Worm (Caenorhabditis elegans) whole organism, L4 larva: ENCODE results near the gene eco-1.

ENCODE experiments used
- D1046.2 ChIP-seq: fragments of 200-800 bp; sonication (Bioruptor generic); IDR thresholded peaks from 2 replicates; pipeline ENCODE4 v1.3.6; 2022; ENCODE audit warnings: missing genetic modification characterization, missing compliant biosample characterization
- R02D3.7 ChIP-seq: fragments of 150-350 bp; sonication (generic microtip); optimal IDR thresholded peaks from 3 replicates; lab custom pipeline; 2014; ENCODE audit warnings: missing biosample characterization, missing genetic modification characterization
- T26A8.4 ChIP-seq: fragments of 200-800 bp; sonication (Bioruptor generic); IDR thresholded peaks from 2 replicates; pipeline ENCODE4 v1.3.6; 2022; ENCODE audit warnings: missing genetic modification characterization, missing compliant biosample characterization
- Y75B8A.6 ChIP-seq: fragments of 200-800 bp; sonication (Bioruptor generic); IDR thresholded peaks from 2 replicates; pipeline ENCODE4 v1.3.6; 2022; ENCODE audit warnings: missing genetic modification reagents, missing genetic modification characterization, missing compliant biosample characterization
- ZK337.2 ChIP-seq: fragments of 200-800 bp; sonication (Bioruptor generic); IDR thresholded peaks from 2 replicates; pipeline ENCODE4 v1.3.6; 2022; ENCODE audit warnings: missing genetic modification reagents, missing genetic modification characterization, missing compliant biosample characterization
- ZK546.5 ChIP-seq, 2 experiments: sonication (generic microtip); optimal IDR thresholded peaks; 2 replicates each; lab custom pipeline; 2017; ENCODE audit warnings: missing biosample characterization in 2 of 2, missing genetic modification characterization in 2 of 2
- aly-2 ChIP-seq: sonication (generic microtip); optimal IDR thresholded peaks from 2 replicates; lab custom pipeline; 2018; ENCODE audit warnings: missing biosample characterization, missing genetic modification characterization
- ama-1 ChIP-seq: fragments of 150-350 bp; optimal IDR thresholded peaks from 2 replicates; lab custom pipeline; 2014; ENCODE audit warnings: inconsistent platforms, mixed read lengths
- attf-4 ChIP-seq: sonication (generic microtip); optimal IDR thresholded peaks from 3 replicates; lab custom pipeline; 2017; ENCODE audit warnings: missing biosample characterization, missing genetic modification characterization
- ceh-28 ChIP-seq: fragments of 150-350 bp; optimal IDR thresholded peaks from 2 replicates; lab custom pipeline; 2014; ENCODE audit warnings: missing biosample characterization, missing genetic modification reagents, missing genetic modification characterization
- ceh-32 ChIP-seq: sonication (generic microtip); optimal IDR thresholded peaks from 2 replicates; lab custom pipeline; 2016; ENCODE audit warnings: mild to moderate bottlenecking, missing genetic modification characterization, missing compliant biosample characterization; ENCODE audit not compliant: poor library complexity
- ces-1 ChIP-seq: fragments of 150-350 bp; sonication (generic microtip); optimal IDR thresholded peaks from 4 replicates; lab custom pipeline; 2014; ENCODE audit warnings: missing biosample characterization, missing genetic modification reagents, missing genetic modification characterization
- daf-16 ChIP-seq, 3 experiments: sonication (generic microtip); optimal IDR thresholded peaks; 2 replicates each; lab custom pipeline; 2016 to 2017; ENCODE audit warnings: missing genetic modification characterization in 3 of 3, missing genetic modification reagents in 3 of 3, mild to moderate bottlenecking in 2 of 3, missing compliant biosample characterization in 2 of 3, missing biosample characterization in 1 of 3, moderate library complexity in 1 of 3
- daf-19 ChIP-seq: fragments of 200-800 bp; sonication (Bioruptor generic); conservative IDR thresholded peaks from 2 replicates; pipeline ENCODE4 v1.3.6; 2022; ENCODE audit warnings: missing genetic modification characterization, missing compliant biosample characterization
- dmd-8 ChIP-seq: fragments of 200-800 bp; sonication (Bioruptor generic); IDR thresholded peaks from 2 replicates; pipeline ENCODE4 v1.3.6; 2022; ENCODE audit warnings: missing genetic modification characterization, missing compliant biosample characterization
- dmd-9 ChIP-seq: fragments of 200-800 bp; sonication (Bioruptor generic); IDR thresholded peaks from 2 replicates; pipeline ENCODE4 v1.3.6; 2022; ENCODE audit warnings: missing genetic modification reagents, missing genetic modification characterization, missing compliant biosample characterization
- dpl-1 ChIP-seq: fragments of 150-350 bp; optimal IDR thresholded peaks from 2 replicates; lab custom pipeline; 2014; ENCODE audit warnings: missing biosample characterization, missing genetic modification reagents, missing genetic modification characterization
- dve-1 ChIP-seq: sonication (generic microtip); optimal IDR thresholded peaks from 2 replicates; lab custom pipeline; 2017; ENCODE audit warnings: antibody characterized with exemption, mild to moderate bottlenecking, missing genetic modification characterization, missing compliant biosample characterization; ENCODE audit not compliant: insufficient read depth
- fkh-10 ChIP-seq: fragments of 150-350 bp; optimal IDR thresholded peaks from 2 replicates; lab custom pipeline; 2014; ENCODE audit warnings: missing biosample characterization, missing genetic modification reagents, missing genetic modification characterization
- gei-8 ChIP-seq: fragments of 200-800 bp; sonication (Bioruptor generic); optimal IDR thresholded peaks from 2 replicates; lab custom pipeline; 2018; ENCODE audit warnings: mild to moderate bottlenecking, missing genetic modification characterization, missing compliant biosample characterization
- hif-1 ChIP-seq, 2 experiments: sonication (generic microtip); optimal IDR thresholded peaks; 2 replicates each; lab custom pipeline; 2016 to 2017; ENCODE audit warnings: missing compliant biosample characterization in 2 of 2, missing genetic modification characterization in 2 of 2, missing genetic modification reagents in 2 of 2, missing genotype in 2 of 2, mild to moderate bottlenecking in 1 of 2
- jun-1 ChIP-seq: fragments of 150-350 bp; optimal IDR thresholded peaks from 2 replicates; lab custom pipeline; 2014; ENCODE audit warnings: missing biosample characterization, missing genetic modification reagents, missing genetic modification characterization
- lim-7 ChIP-seq: fragments of 200-800 bp; sonication (Bioruptor generic); IDR thresholded peaks from 2 replicates; pipeline ENCODE4 v1.3.6; 2022; ENCODE audit warnings: missing genetic modification characterization, missing compliant biosample characterization
- lin-15B ChIP-seq: fragments of 150-350 bp; sonication (generic microtip); optimal IDR thresholded peaks from 3 replicates; lab custom pipeline; 2014; ENCODE audit warnings: missing biosample characterization, missing genetic modification characterization
- lin-39 ChIP-seq: fragments of 150-350 bp; optimal IDR thresholded peaks from 2 replicates; lab custom pipeline; 2014; ENCODE audit warnings: missing biosample characterization, missing genetic modification reagents, missing genetic modification characterization
- lir-3 ChIP-seq: sonication (generic microtip); optimal IDR thresholded peaks from 2 replicates; lab custom pipeline; 2016; ENCODE audit warnings: mild to moderate bottlenecking, missing genetic modification characterization, missing compliant biosample characterization
- lsy-2 ChIP-seq, 2 experiments: fragments of 150-350 bp in 1 of 2; sonication (generic microtip) in 1 of 2; optimal IDR thresholded peaks; 2 replicates each; lab custom pipeline; 2014 to 2017; ENCODE audit warnings: missing biosample characterization in 2 of 2, missing genetic modification characterization in 2 of 2
- madf-5 ChIP-seq, 2 experiments: fragments of 200-800 bp; sonication (Bioruptor generic); IDR thresholded peaks; 2 replicates each; pipeline ENCODE4 v1.3.6; 2022; ENCODE audit warnings: missing compliant biosample characterization in 2 of 2, missing genetic modification characterization in 2 of 2
- mdl-1 ChIP-seq, 2 experiments: fragments of 150-350 bp in 1 of 2; sonication (generic microtip) in 1 of 2; optimal IDR thresholded peaks; 2 replicates each; lab custom pipeline; 2014 to 2017; ENCODE audit warnings: missing biosample characterization in 2 of 2, missing genetic modification characterization in 2 of 2
- mes-2 ChIP-seq: sonication (generic microtip); optimal IDR thresholded peaks from 2 replicates; lab custom pipeline; 2016; ENCODE audit warnings: missing genotype, mild to moderate bottlenecking, missing genetic modification characterization, missing compliant biosample characterization; ENCODE audit not compliant: poor library complexity, severe bottlenecking
- mxl-3 ChIP-seq: fragments of 200-800 bp; sonication (Bioruptor generic); optimal IDR thresholded peaks from 2 replicates; lab custom pipeline; 2018; ENCODE audit warnings: mild to moderate bottlenecking, missing genetic modification characterization, missing compliant biosample characterization
- nhr-11 ChIP-seq: fragments of 150-350 bp; optimal IDR thresholded peaks from 2 replicates; lab custom pipeline; 2014; ENCODE audit warnings: missing biosample characterization, missing genetic modification characterization
- nhr-25 ChIP-seq: sonication (generic microtip); optimal IDR thresholded peaks from 2 replicates; lab custom pipeline; 2017; ENCODE audit warnings: missing genetic modification characterization, mild to moderate bottlenecking, missing compliant biosample characterization, antibody characterized with exemption, moderate library complexity, borderline replicate concordance; ENCODE audit not compliant: insufficient read depth
- nhr-28 ChIP-seq: fragments of 150-350 bp; optimal IDR thresholded peaks from 2 replicates; lab custom pipeline; 2014; ENCODE audit warnings: missing biosample characterization, missing genetic modification characterization
- nhr-6 ChIP-seq: fragments of 150-350 bp; optimal IDR thresholded peaks from 2 replicates; lab custom pipeline; 2014; ENCODE audit warnings: missing biosample characterization, missing genetic modification characterization
- nhr-76 ChIP-seq: fragments of 150-350 bp; optimal IDR thresholded peaks from 2 replicates; lab custom pipeline; 2014; ENCODE audit warnings: missing biosample characterization, missing genetic modification characterization
- pha-4 ChIP-seq, 2 experiments: fragments of 150-350 bp in 1 of 2; fragments of 200-800 bp in 1 of 2; sonication (Bioruptor generic) in 1 of 2; IDR thresholded peaks in 1 of 2; optimal IDR thresholded peaks in 1 of 2; 2 replicates each; pipeline versions ENCODE4 v1.3.6 to Lab custom; 2014 to 2022; ENCODE audit warnings: missing genetic modification characterization in 2 of 2, missing genetic modification reagents in 2 of 2, missing biosample characterization in 1 of 2, missing compliant biosample characterization in 1 of 2
- php-3 ChIP-seq: fragments of 200-800 bp; sonication (Bioruptor generic); IDR thresholded peaks from 2 replicates; pipeline ENCODE4 v1.3.6; 2022; ENCODE audit warnings: missing genetic modification reagents, missing genetic modification characterization, missing compliant biosample characterization
- saeg-2 ChIP-seq: fragments of 200-800 bp; sonication (Bioruptor generic); IDR thresholded peaks from 2 replicates; pipeline ENCODE4 v1.3.6; 2022; ENCODE audit warnings: missing genetic modification reagents, missing genetic modification characterization, missing compliant biosample characterization
- sdz-12 ChIP-seq: fragments of 200-800 bp; sonication (Bioruptor generic); optimal IDR thresholded peaks from 2 replicates; lab custom pipeline; 2018; ENCODE audit warnings: mild to moderate bottlenecking, missing genetic modification characterization, missing compliant biosample characterization
- skn-1 ChIP-seq: fragments of 150-350 bp; optimal IDR thresholded peaks from 2 replicates; lab custom pipeline; 2014; ENCODE audit warnings: missing biosample characterization, missing genetic modification characterization
- spr-3 ChIP-seq: fragments of 200-800 bp; sonication (Bioruptor generic); optimal IDR thresholded peaks from 2 replicates; lab custom pipeline; 2018; ENCODE audit warnings: mild to moderate bottlenecking, missing genetic modification characterization, missing compliant biosample characterization
- tra-1 ChIP-seq: fragments of 200-800 bp; sonication (Bioruptor generic); IDR thresholded peaks from 2 replicates; pipeline ENCODE4 v1.3.6; 2022; ENCODE audit warnings: missing genetic modification reagents, missing genetic modification characterization, missing compliant biosample characterization
- zag-1 ChIP-seq: fragments of 150-350 bp; optimal IDR thresholded peaks from 2 replicates; lab custom pipeline; 2014; ENCODE audit warnings: missing biosample characterization, missing genetic modification characterization
- ztf-7 ChIP-seq: fragments of 150-350 bp; optimal IDR thresholded peaks from 2 replicates; lab custom pipeline; 2014; ENCODE audit warnings: missing biosample characterization, missing genetic modification characterization

eco-1 gene

ce11 chrIII:7336214-7336613 lies 22.7 kb downstream of the eco-1 start, which contains the start of gene gsp-2 (continued):
- TF ChIP-seq mdl-1 (tag; optimal IDR thresholded peaks at IDR 0.05; lab: Kevin White, UChicago) (peak in 1 of 2 experiments; percentile 55), nhr-25 (tag; lab: Kevin White, UChicago) (peak; percentile 18), sdz-12 (GFP tag; lab: Kevin White, UChicago) (no peak), spr-3 (GFP tag; lab: Kevin White, UChicago) (no peak), dve-1 (tag; lab: Kevin White, UChicago) (peak; percentile 85), nhr-11 (peak; percentile 74), T26A8.4 (GFP tag; lab: Robert Waterston, UW) (peak; percentile 30; the same call in 1 of the 2 replicates), dmd-8 (GFP tag; lab: Robert Waterston, UW) (no peak), lim-7 (GFP tag; lab: Robert Waterston, UW) (peak; percentile 64; the same call in 1 of the 2 replicates), ceh-28 (tag; lab: Kevin White, UChicago) (no peak), R02D3.7 (tag; lab: Kevin White, UChicago) (no peak), nhr-76 (tag; lab: Kevin White, UChicago) (no peak), lin-39 (tag; lab: Kevin White, UChicago) (no peak)

ce11 chrIII:7335220-7335619 lies 23.7 kb downstream of the eco-1 start, which contains the start of gene F56C9.10:
TSS of gene F56C9.10 (minus strand) at chrIII:7335316.
- TF ChIP-seq ceh-32 (tag; lab: Kevin White, UChicago): no peak
- peak; percentile 66 for TF ChIP-seq dpl-1 (GFP tag; lab: Kevin White, UChicago)
- no peak for TF ChIP-seq jun-1 (tag; lab: Kevin White, UChicago)
- peak; percentile 40 for TF ChIP-seq ama-1 (lab: Kevin White, UChicago)
- peak in 1 of 2 experiments; percentile 84 for TF ChIP-seq hif-1 (tag; optimal IDR thresholded peaks at IDR 0.05; lab: Kevin White, UChicago)
- no peak for TF ChIP-seq php-3 (GFP tag; lab: Robert Waterston, UW)
- TF ChIP-seq lir-3 (tag; lab: Kevin White, UChicago): no peak
- TF ChIP-seq lim-7 (GFP tag; lab: Robert Waterston, UW): no peak
- TF ChIP-seq lin-39 (tag; lab: Kevin White, UChicago): no peak
- peak; percentile 90 for TF ChIP-seq nhr-28 (tag; lab: Kevin White, UChicago)
- TF ChIP-seq zag-1 (tag; lab: Kevin White, UChicago): no peak
- peak; percentile 90 for TF ChIP-seq dve-1 (tag; lab: Kevin White, UChicago)
- TF ChIP-seq sdz-12 (GFP tag; lab: Kevin White, UChicago): no peak
- TF ChIP-seq saeg-2 (GFP tag; lab: Robert Waterston, UW): 0 out of 2 replicates have a peak, but pooled peaks have one; percentile 38
- TF ChIP-seq daf-19 (GFP tag; lab: Robert Waterston, UW): no peak
- TF ChIP-seq T26A8.4 (GFP tag; lab: Robert Waterston, UW): peak; percentile 73
- TF ChIP-seq D1046.2 (GFP tag; lab: Robert Waterston, UW): no peak
- TF ChIP-seq dmd-9 (GFP tag; lab: Robert Waterston, UW): no peak
- TF ChIP-seq Y75B8A.6: no peak
- no peak for TF ChIP-seq fkh-10
- TF ChIP-seq ZK546.5 (tag; optimal IDR thresholded peaks at IDR 0.05; lab: Kevin White, UChicago): no peak
- TF ChIP-seq daf-16 (GFP tag; optimal IDR thresholded peaks at IDR 0.05; lab: Kevin White, UChicago): peak in 1 of 2 experiments; percentile 65
- TF ChIP-seq daf-16 (tag; optimal IDR thresholded peaks at IDR 0.05; lab: Kevin White, UChicago): peak; percentile 38
- TF ChIP-seq aly-2 (tag; lab: Kevin White, UChicago): no peak
- TF ChIP-seq gei-8 (GFP tag; lab: Kevin White, UChicago): peak; percentile 63
- no peak for TF ChIP-seq madf-5 (GFP tag; IDR thresholded peaks at IDR 0.05; lab: Robert Waterston, UW)
- TF ChIP-seq ces-1 (GFP tag; lab: Kevin White, UChicago): no peak
- TF ChIP-seq R02D3.7 (tag; lab: Kevin White, UChicago): no peak
- no peak for TF ChIP-seq skn-1
- TF ChIP-seq ceh-28 (tag; lab: Kevin White, UChicago): no peak
- no peak for TF ChIP-seq spr-3 (GFP tag; lab: Kevin White, UChicago)
- peak; percentile 77 to 89 for TF ChIP-seq lsy-2 (tag; optimal IDR thresholded peaks at IDR 0.05; lab: Kevin White, UChicago)
- peak; percentile 55 for TF ChIP-seq nhr-6 (tag; lab: Kevin White, UChicago)
- peak; percentile 76 for TF ChIP-seq tra-1 (GFP tag; lab: Robert Waterston, UW)
- TF ChIP-seq mxl-3 (GFP tag; lab: Kevin White, UChicago): peak; percentile 94
- no peak for TF ChIP-seq ZK337.2 (GFP tag; lab: Robert Waterston, UW)
- TF ChIP-seq ztf-7: no peak
- peak; percentile 77 for TF ChIP-seq mes-2
- 0 out of 2 replicates have a peak, but pooled peaks have one; percentile 66 for TF ChIP-seq pha-4 (GFP tag; IDR thresholded peaks at IDR 0.05; lab: Robert Waterston, UW)
- TF ChIP-seq pha-4 (tag; optimal IDR thresholded peaks at IDR 0.05; lab: Kevin White, UChicago): peak; percentile 71
- TF ChIP-seq lin-15B (tag; lab: Kevin White, UChicago): no peak
- TF ChIP-seq attf-4: no peak
